Fruit fly (Drosophila melanogaster) whole organism, adult: ENCODE measurements around the gene CG2816.

ENCODE experiments used
- CG11617 ChIP-seq: fragments of 200-800 bp; sonication (Bioruptor generic); optimal IDR thresholded peaks from 2 replicates; lab custom pipeline; 2017; ENCODE audit warnings: mild to moderate bottlenecking, missing biosample characterization, missing genetic modification reagents, missing genetic modification characterization
- CG12768 ChIP-seq: fragments of 200-800 bp; sonication (Bioruptor generic); optimal IDR thresholded peaks from 2 replicates; lab custom pipeline; 2017; ENCODE audit warnings: missing biosample characterization, missing genetic modification characterization, mild to moderate bottlenecking, moderate library complexity, missing genetic modification reagents
- CG14711 ChIP-seq: fragments of 200-800 bp; sonication (Bioruptor generic); optimal IDR thresholded peaks from 2 replicates; lab custom pipeline; 2018; ENCODE audit warnings: missing biosample characterization, mild to moderate bottlenecking, missing genetic modification characterization, moderate library complexity
- CG1620 ChIP-seq: fragments of 200-800 bp; sonication (Bioruptor generic); optimal IDR thresholded peaks from 2 replicates; lab custom pipeline; 2016; ENCODE audit warnings: missing biosample characterization, missing genetic modification characterization
- CG33017 ChIP-seq: fragments of 200-800 bp; sonication (Bioruptor generic); optimal IDR thresholded peaks from 2 replicates; lab custom pipeline; 2018; ENCODE audit warnings: missing biosample characterization, mild to moderate bottlenecking, missing genetic modification characterization, moderate library complexity
- CG5204 ChIP-seq: fragments of 200-800 bp; sonication (Bioruptor generic); optimal IDR thresholded peaks from 2 replicates; lab custom pipeline; 2016; ENCODE audit warnings: missing biosample characterization, missing genetic modification characterization
- CG7045 ChIP-seq: fragments of 200-800 bp; sonication (Bioruptor generic); optimal IDR thresholded peaks from 2 replicates; lab custom pipeline; 2017; ENCODE audit warnings: missing biosample characterization, mild to moderate bottlenecking, missing genetic modification characterization
- CG7101 ChIP-seq: fragments of 200-800 bp; sonication (Bioruptor generic); optimal IDR thresholded peaks from 2 replicates; lab custom pipeline; 2018; ENCODE audit warnings: missing biosample characterization, mild to moderate bottlenecking, missing genetic modification characterization, moderate library complexity
- Clk ChIP-seq: fragments of 200-800 bp; sonication (Bioruptor generic); optimal IDR thresholded peaks from 2 replicates; lab custom pipeline; 2017; ENCODE audit warnings: missing biosample characterization, missing genetic modification characterization
- Crg-1 ChIP-seq: fragments of 200-800 bp; sonication (Bioruptor generic); optimal IDR thresholded peaks from 2 replicates; lab custom pipeline; 2016; ENCODE audit warnings: missing biosample characterization, missing genetic modification characterization
- Hr96 ChIP-seq: fragments of 200-800 bp; sonication (Bioruptor generic); optimal IDR thresholded peaks from 2 replicates; lab custom pipeline; 2016; ENCODE audit warnings: missing biosample characterization, missing genetic modification characterization
- Mnt ChIP-seq: fragments of 200-800 bp; sonication (Bioruptor generic); optimal IDR thresholded peaks from 2 replicates; lab custom pipeline; 2016; ENCODE audit warnings: missing biosample characterization, mild to moderate bottlenecking, missing genetic modification characterization
- bab1 ChIP-seq: fragments of 200-800 bp; sonication (Bioruptor generic); optimal IDR thresholded peaks from 3 replicates; lab custom pipeline; 2019; ENCODE audit warnings: missing biosample characterization, mild to moderate bottlenecking, missing genetic modification characterization, moderate library complexity
- cic ChIP-seq: fragments of 200-800 bp; sonication (Bioruptor generic); optimal IDR thresholded peaks from 2 replicates; lab custom pipeline; 2017; ENCODE audit warnings: missing biosample characterization, mild to moderate bottlenecking, missing genetic modification characterization, moderate library complexity
- cnc ChIP-seq, 2 experiments: fragments of >200 bp; optimal IDR thresholded peaks; 2 replicates each; lab custom pipeline; 2017
- kay ChIP-seq: fragments of 200-800 bp; sonication (Bioruptor generic); peaks from one replicate; lab custom pipeline; 2016; ENCODE audit warnings: missing biosample characterization, missing genetic modification characterization, borderline replicate concordance
- ovo ChIP-seq: fragments of 200-800 bp; sonication (Bioruptor generic); optimal IDR thresholded peaks from 2 replicates; lab custom pipeline; 2016; ENCODE audit warnings: missing biosample characterization, missing genetic modification characterization
- pad ChIP-seq: fragments of 200-800 bp; sonication (Bioruptor generic); optimal IDR thresholded peaks from 3 replicates; lab custom pipeline; 2017; ENCODE audit warnings: missing biosample characterization, missing genetic modification characterization, mild to moderate bottlenecking, moderate library complexity, missing genetic modification reagents
- tj ChIP-seq: fragments of 200-800 bp; sonication (Bioruptor generic); optimal IDR thresholded peaks from 3 replicates; lab custom pipeline; 2017; ENCODE audit warnings: missing biosample characterization, mild to moderate bottlenecking, missing genetic modification characterization, moderate library complexity
- toe ChIP-seq: fragments of 200-800 bp; sonication (Bioruptor generic); optimal IDR thresholded peaks from 2 replicates; lab custom pipeline; 2016; ENCODE audit warnings: missing biosample characterization, missing genetic modification characterization

CG2816 gene

DNA sequence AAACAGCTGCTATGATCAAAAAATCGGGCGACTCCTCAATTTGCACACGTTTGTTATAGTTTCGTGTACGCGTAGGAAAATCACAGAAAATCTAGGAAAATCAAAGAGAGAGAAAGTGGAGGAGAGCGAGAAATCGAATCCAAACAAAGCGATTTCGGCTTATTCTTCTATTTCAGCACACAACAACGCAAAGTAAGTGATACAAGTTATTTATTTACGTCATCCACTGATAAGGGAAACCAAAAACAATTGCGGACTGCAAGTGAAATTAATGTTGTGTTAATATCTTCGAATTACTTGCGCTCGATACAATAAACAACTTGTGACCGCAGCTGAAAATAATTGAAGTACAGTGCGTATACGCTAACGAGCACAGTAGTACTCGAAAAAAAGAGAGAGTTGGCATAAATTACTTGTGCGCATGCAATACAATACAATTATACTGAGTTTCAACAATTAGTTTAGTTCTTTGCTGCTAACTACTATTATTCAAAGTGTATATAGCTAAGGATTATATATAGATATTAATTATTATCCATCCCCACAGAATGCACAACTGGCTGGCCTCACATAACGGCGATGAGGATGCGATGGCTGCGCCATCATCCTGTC lies 10.2 kb downstream of the CG2816 start:
- TF ChIP-seq Clk (GFP tag; lab: Kevin White, UChicago) = no peak
- no peak for TF ChIP-seq Mnt
- no peak for TF ChIP-seq CG7101
- TF ChIP-seq CG14711 (tag; lab: Kevin White, UChicago) = no peak
- TF ChIP-seq cnc (optimal IDR thresholded peaks at IDR 0.05; lab: Kevin White, UChicago) = no peak
- TF ChIP-seq bab1 = no peak
- no peak for TF ChIP-seq cic (GFP tag; lab: Kevin White, UChicago)
- no peak for TF ChIP-seq kay (GFP tag; lab: Kevin White, UChicago)
- no peak for TF ChIP-seq CG5204 (GFP tag; lab: Kevin White, UChicago)
- no peak for TF ChIP-seq toe (GFP tag; lab: Kevin White, UChicago)
- no peak for TF ChIP-seq Crg-1
- no peak for TF ChIP-seq CG1620 (GFP tag; lab: Kevin White, UChicago)
- no peak for TF ChIP-seq ovo (GFP tag; lab: Kevin White, UChicago)
- TF ChIP-seq Hr96 = no peak
- TF ChIP-seq CG12768 = no peak
- no peak for TF ChIP-seq CG33017 (tag; lab: Kevin White, UChicago)
- no peak for TF ChIP-seq tj (GFP tag; lab: Kevin White, UChicago)
- no peak for TF ChIP-seq CG11617 (GFP tag; lab: Kevin White, UChicago)
- no peak for TF ChIP-seq pad (GFP tag; lab: Kevin White, UChicago)

DNA sequence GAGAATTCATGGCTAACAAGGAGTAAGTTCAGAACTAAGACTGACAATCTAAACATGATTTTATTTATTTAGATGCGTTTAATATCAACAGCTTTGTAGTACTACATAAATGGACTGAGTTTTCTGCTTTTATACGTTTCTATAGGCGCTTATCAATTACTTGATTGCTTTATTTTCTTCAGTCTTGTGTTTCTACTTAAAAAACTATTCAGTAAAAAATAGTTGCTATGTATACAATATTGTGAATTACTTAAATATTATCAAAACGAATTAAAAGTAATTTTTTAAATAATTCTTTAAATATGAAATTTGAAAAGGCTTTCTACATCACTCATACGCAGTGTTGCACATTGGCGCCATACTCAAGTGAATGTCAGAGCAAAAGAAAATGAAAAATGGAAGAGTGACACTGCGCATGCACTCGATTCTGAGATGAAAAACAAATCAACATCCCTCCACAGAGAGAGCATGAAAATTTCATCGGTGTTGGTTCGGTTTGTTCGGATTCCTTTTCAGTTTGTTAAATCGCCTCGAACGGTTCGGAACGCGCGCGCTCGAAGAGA lies 14.3 kb downstream of the CG2816 start, which contains the start of the genes lectin-24A and Shaw:
Gene lectin-24A, minus strand, starts transcription at position 101 of the 563 bp plus-strand sequence.
Gene Shaw, plus strand, starts transcription at position 513 of the 563 bp plus-strand sequence.
- TF ChIP-seq CG7101 = no peak
- no peak for TF ChIP-seq CG7045
- TF ChIP-seq CG5204 (GFP tag; lab: Kevin White, UChicago) = no peak
- TF ChIP-seq CG11617 (GFP tag; lab: Kevin White, UChicago) = no peak
- no peak for TF ChIP-seq bab1
- TF ChIP-seq CG12768 = no peak
- TF ChIP-seq tj (GFP tag; lab: Kevin White, UChicago) = no peak
- TF ChIP-seq cic (GFP tag; lab: Kevin White, UChicago) = no peak
- TF ChIP-seq pad (GFP tag; lab: Kevin White, UChicago) = no peak
- no peak for TF ChIP-seq CG1620 (GFP tag; lab: Kevin White, UChicago)
- TF ChIP-seq Clk (GFP tag; lab: Kevin White, UChicago) = no peak

DNA sequence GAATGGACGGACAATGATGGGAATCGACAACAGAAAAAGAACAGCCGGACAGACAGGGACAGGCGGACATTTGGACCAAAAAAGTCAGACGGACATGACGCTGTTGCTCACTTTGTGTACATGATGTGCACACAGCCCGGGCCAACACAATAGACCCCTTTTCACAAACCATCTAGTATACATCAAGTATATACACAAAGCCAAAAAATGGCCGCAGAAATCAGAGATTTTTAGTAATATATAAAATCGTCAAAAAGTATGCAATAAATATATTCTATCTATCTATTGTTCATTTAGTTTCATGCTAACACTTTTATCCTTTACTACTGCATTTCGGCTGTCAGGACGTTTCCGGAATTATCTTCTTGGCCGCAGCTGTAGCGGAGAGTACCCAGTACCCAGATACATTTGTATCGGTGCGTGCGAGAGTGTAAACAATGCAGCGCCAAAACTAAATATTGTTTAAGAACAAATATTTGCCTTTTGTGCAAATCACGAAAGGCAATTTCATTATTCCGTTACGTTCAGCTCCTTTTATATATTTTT lies 16.0 kb downstream of the CG2816 start:
- TF ChIP-seq CG5204 (GFP tag; lab: Kevin White, UChicago) (peak; percentile 5), toe (GFP tag; lab: Kevin White, UChicago) (no peak)

DNA sequence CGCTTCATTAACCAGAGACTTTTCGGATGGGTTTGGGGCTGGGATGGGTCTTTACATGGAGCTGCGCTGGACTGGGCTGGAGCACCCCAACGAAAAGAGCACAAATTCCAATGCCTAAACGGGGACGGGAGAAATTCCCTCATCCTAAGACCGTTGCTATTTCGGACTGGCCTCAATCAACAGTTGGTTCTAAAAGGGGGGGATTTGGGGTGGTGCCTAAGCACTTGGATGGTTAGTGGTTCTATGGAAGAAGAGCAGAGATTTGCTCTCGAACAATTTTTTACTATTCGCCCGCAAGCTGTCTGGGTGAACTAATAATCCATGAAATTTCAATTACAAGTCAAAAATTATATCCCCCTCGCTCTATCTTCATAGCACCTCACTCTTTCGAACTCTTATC lies 26.2 kb downstream of the CG2816 start:
- TF ChIP-seq toe (GFP tag; lab: Kevin White, UChicago) (no peak), Mnt (no peak), tj (GFP tag; lab: Kevin White, UChicago) (no peak), CG1620 (GFP tag; lab: Kevin White, UChicago) (no peak), pad (GFP tag; lab: Kevin White, UChicago) (no peak), kay (GFP tag; lab: Kevin White, UChicago) (no peak), CG7101 (no peak)

DNA sequence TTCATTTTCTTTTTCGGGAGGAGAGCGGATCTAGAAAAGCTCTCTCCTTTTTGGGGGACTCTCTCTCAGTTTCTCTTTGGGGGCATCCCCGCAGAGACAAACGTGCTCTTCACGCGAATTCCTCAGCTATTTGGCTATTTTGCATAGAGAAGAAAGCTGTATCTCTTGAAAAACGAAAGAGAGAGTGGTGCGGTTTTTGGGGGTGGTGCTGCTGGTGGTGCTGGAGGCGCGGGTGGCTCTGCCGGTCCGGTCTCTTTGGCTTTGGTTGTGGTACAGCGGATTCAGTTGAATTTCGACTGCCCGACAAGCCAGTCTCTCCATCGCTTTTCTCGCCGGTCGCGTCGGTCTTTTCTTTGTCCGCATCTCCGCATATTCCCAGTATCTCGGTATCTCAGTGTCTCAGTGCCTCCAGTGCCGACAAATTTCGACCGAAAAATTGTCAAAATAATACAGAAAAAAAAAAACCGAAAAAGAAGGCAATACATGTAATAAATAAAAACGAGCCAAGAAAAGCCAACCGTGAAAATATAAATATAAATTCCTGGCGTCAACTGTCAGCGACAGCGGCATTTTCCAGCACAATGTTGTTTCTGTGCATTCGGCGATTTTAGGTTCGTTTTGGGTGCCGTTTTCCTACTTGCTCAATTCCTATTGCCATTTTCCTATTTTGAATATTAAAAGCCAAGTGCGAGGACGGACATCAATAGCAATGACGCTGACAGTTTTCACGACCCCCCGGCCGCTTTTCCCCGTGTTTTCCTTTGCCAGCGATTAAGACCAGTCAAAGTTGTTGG lies 26.9 kb downstream of the CG2816 start, which contains the start of gene CG10019:
Gene CG10019, plus strand, starts transcription at position 285 of the 794 bp plus-strand sequence.
- TF ChIP-seq kay (GFP tag; lab: Kevin White, UChicago) (peak; percentile 65), CG12768 (no peak)

DNA sequence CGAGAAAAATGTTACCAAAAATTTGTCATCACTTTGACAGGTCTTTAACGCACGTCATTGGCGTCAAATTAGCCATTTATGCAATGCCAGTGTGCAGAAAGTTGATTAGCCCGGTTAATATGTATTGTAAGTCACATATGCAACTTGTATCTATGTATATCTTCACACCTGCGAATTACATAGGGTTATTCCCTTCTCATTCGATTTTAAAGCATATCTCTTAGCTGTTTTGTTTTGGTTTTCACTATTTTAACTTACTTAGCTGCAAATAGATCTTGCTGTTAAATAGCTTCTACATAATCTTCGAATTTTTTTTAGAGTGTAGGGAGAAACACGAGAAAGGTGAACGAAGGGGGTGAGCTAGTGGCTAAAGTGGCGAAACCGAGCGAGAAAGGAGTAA lies 27.6 kb downstream of the CG2816 start:
- TF ChIP-seq CG12768 = no peak
- no peak for TF ChIP-seq Mnt
- no peak for TF ChIP-seq CG5204 (GFP tag; lab: Kevin White, UChicago)

DNA sequence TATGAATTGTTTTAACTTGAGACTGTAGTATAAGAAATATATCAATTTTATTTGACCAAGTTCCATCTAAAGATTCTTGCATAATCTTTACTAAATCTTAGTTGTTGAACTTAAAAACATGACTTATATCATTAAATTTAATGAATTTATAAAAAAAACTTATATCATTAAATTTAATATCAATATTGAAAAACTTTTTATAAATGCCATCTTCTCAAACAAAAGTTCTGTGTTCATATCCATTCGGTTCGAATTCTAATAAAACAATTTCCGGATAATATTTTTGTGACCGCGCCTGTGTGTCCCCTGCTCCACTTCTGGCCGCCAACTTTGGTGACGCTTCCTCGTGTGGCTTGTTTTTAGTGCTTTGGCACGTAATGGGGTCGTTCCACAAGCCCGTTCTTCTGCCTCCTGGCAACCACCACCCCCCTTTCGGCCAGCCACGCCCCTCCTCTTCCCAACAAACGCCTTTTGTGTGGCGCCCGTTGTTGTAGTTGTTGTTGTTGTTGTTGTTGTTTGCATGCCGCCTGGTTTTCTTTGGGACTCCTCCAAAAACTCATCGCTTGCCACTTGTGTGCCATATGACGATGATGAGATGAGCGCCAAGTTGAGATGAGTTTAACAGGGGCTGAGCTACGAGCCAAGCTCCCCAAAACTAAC lies 33.7 kb downstream of the CG2816 start:
- TF ChIP-seq kay (GFP tag; lab: Kevin White, UChicago) (no peak), CG33017 (tag; lab: Kevin White, UChicago) (no peak), CG14711 (tag; lab: Kevin White, UChicago) (no peak), toe (GFP tag; lab: Kevin White, UChicago) (no peak)
